Fruit fly (Drosophila melanogaster) whole organism, prepupa: Measurements from ENCODE around the gene CG9757.

Source experiments
- CG16779 ChIP-seq: fragments of 200-800 bp; sonication (Bioruptor generic); optimal IDR thresholded peaks from 3 replicates; lab custom pipeline; 2017; ENCODE audit warnings: missing biosample characterization, mild to moderate bottlenecking, missing genetic modification characterization
- CG4318 ChIP-seq: fragments of 200-800 bp; sonication (Bioruptor generic); optimal IDR thresholded peaks from 3 replicates; lab custom pipeline; 2017; ENCODE audit warnings: missing biosample characterization, mild to moderate bottlenecking, missing genetic modification characterization
- CG6854 ChIP-seq: fragments of 200-800 bp; sonication (Bioruptor generic); optimal IDR thresholded peaks from 2 replicates; lab custom pipeline; 2017; ENCODE audit warnings: missing biosample characterization, mild to moderate bottlenecking, missing genetic modification characterization
- Sox102F ChIP-seq: fragments of 200-800 bp; sonication (Bioruptor generic); optimal IDR thresholded peaks from 2 replicates; lab custom pipeline; 2016; ENCODE audit warnings: missing biosample characterization, mild to moderate bottlenecking, missing genetic modification characterization
- Sox15 ChIP-seq: fragments of 200-800 bp; sonication (Bioruptor generic); optimal IDR thresholded peaks from 3 replicates; lab custom pipeline; 2016; ENCODE audit warnings: missing biosample characterization, missing genetic modification characterization
- dsx ChIP-seq: fragments of 200-800 bp; optimal IDR thresholded peaks from 3 replicates; lab custom pipeline; 2019; ENCODE audit warnings: missing biosample characterization, mild to moderate bottlenecking, missing genetic modification characterization, moderate library complexity; ENCODE audit not compliant: poor library complexity, severe bottlenecking
- fd59A ChIP-seq: fragments of 200-800 bp; sonication (Bioruptor generic); optimal IDR thresholded peaks from 2 replicates; lab custom pipeline; 2017; ENCODE audit warnings: missing biosample characterization, mild to moderate bottlenecking, missing genetic modification characterization, missing genetic modification reagents
- fd85E ChIP-seq: fragments of 200-800 bp; sonication (Bioruptor generic); optimal IDR thresholded peaks from 3 replicates; lab custom pipeline; 2016; ENCODE audit warnings: missing biosample characterization, missing genetic modification characterization
- fkh ChIP-seq: fragments of 200-800 bp; sonication (Bioruptor generic); optimal IDR thresholded peaks from 3 replicates; lab custom pipeline; 2017; ENCODE audit warnings: missing biosample characterization, mild to moderate bottlenecking, missing genetic modification characterization, moderate library complexity
- pdm3 ChIP-seq: fragments of 200-800 bp; sonication (Bioruptor generic); optimal IDR thresholded peaks from 3 replicates; lab custom pipeline; 2016; ENCODE audit warnings: missing biosample characterization, missing genetic modification characterization

DNA sequence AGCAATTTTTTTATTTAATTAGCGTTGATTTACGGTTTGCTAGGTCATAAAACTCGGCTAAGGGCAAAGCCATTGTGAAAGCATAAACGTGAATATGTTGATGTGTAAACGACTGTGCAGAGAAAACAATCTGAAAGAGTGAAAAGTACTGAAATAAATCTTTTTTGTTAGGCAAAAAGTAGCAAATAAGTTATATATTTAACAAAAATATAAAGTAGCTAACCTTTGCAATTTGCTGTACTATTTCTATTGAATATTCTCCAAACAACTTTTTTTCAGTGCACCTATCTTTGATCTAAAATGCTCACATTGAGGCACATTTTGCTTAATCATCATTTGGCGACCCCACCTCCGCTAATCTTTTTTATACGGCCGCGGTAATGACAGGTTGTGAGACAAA is 15.8 kb downstream of the CG9757 start:
- TF ChIP-seq Sox102F (GFP tag; lab: Kevin White, UChicago), result no peak
- no peak for TF ChIP-seq CG6854 (GFP tag; lab: Kevin White, UChicago)
- TF ChIP-seq fd85E (GFP tag; lab: Kevin White, UChicago), result no peak
- TF ChIP-seq Sox15 (GFP tag; lab: Kevin White, UChicago), result no peak
- no peak for TF ChIP-seq fkh (GFP tag; lab: Kevin White, UChicago)
- TF ChIP-seq CG16779, result no peak
- TF ChIP-seq pdm3 (GFP tag; lab: Kevin White, UChicago), result no peak
- TF ChIP-seq dsx (GFP tag; lab: Kevin White, UChicago), result no peak
- no peak for TF ChIP-seq CG4318 (GFP tag; lab: Kevin White, UChicago)
- no peak for TF ChIP-seq fd59A (GFP tag; lab: Kevin White, UChicago)
